Fruit fly (Drosophila melanogaster): ENCODE results near the gene Teh4.

Teh4 gene

DNA sequence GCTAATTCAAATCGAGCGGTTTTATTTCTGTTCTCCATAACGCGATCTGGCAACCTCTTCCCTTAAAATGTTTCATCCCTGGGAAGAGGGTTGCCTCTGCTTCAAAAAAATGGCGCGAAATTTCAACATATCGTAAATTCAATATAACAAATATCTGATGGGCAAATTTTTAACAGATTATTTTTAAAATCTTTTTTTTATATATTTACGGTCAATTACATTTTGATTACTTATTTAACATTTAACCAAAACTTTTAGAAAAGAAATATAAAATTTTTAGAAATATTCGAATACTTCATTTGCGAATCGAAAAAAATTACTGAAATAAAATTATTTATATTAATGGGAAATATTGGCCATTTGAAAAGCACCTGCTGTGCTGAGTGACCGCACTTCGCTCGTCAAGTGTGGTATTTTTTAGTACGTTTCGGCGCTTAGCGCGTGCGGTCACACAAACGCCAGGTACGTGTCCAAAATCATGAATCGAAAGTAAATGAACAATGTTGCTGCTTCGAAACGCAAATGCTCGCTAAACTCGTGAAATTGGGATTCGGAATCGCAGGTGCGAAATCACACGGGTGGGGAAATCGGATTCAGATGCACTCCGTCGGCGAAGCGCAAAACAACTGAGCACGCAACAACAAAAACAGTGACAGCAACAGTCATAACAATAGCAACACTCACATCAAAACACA, 8.0 kb downstream of the Teh4 start, which contains the start of gene Ero1L (continued):
- no peak for TF ChIP-seq sc (optimal IDR thresholded peaks at IDR 0.05)
- no peak for TF ChIP-seq sc (GFP tag; optimal IDR thresholded peaks at IDR 0.05)
- no peak for TF ChIP-seq Fer1 (GFP tag; optimal IDR thresholded peaks at IDR 0.05)
- no peak for TF ChIP-seq sna (GFP tag; IDR thresholded peaks at IDR 0.05; ENCODE audit: partially characterized antibody)
- TF ChIP-seq CG4854 (GFP tag; optimal IDR thresholded peaks at IDR 0.05), result no peak
- TF ChIP-seq CG34224 (GFP tag; IDR thresholded peaks at IDR 0.05; ENCODE audit: partially characterized antibody), result no peak
- no peak for TF ChIP-seq gsb-n (tag; optimal IDR thresholded peaks at IDR 0.05)
- no peak for TF ChIP-seq vfl (GFP tag; optimal IDR thresholded peaks at IDR 0.05)
- no peak for TF ChIP-seq lmd (GFP tag; IDR thresholded peaks at IDR 0.05)
- TF ChIP-seq CG3065 (GFP tag; optimal IDR thresholded peaks at IDR 0.05), result no peak
- peak; percentile 55 for TF ChIP-seq CG18262 (tag; optimal IDR thresholded peaks at IDR 0.05)
- no peak for TF ChIP-seq gcm2 (GFP tag; optimal IDR thresholded peaks at IDR 0.05)
- no peak for TF ChIP-seq CG10366 (GFP tag; IDR thresholded peaks at IDR 0.05)
- peak; percentile 33 for TF ChIP-seq CG1603 (tag; optimal IDR thresholded peaks at IDR 0.05)
- TF ChIP-seq zfh1 (GFP tag; IDR thresholded peaks at IDR 0.05), result no peak; the same call in 2 of the 3 replicates
- TF ChIP-seq CG12219 (GFP tag; optimal IDR thresholded peaks at IDR 0.05), result no peak
- no peak for TF ChIP-seq Mad (GFP tag; optimal IDR thresholded peaks at IDR 0.05)
- TF ChIP-seq CG6254 (GFP tag; optimal IDR thresholded peaks at IDR 0.05), result peak; percentile 46
- TF ChIP-seq CG14710 (tag; optimal IDR thresholded peaks at IDR 0.05), result peak; percentile 73
- no peak for TF ChIP-seq CG9437 (GFP tag; optimal IDR thresholded peaks at IDR 0.05)
- TF ChIP-seq BtbVII (GFP tag; optimal IDR thresholded peaks at IDR 0.05), result no peak
- TF ChIP-seq BEAF-32 (GFP tag; optimal IDR thresholded peaks at IDR 0.05), result peak; percentile 40
- no peak for TF ChIP-seq CG2678 (tag; optimal IDR thresholded peaks at IDR 0.05)
- peak; percentile 73 for TF ChIP-seq esg (GFP tag; conservative IDR thresholded peaks at IDR 0.05)
- no peak for TF ChIP-seq grn (GFP tag; optimal IDR thresholded peaks at IDR 0.05)
- TF ChIP-seq CG30431 (GFP tag; optimal IDR thresholded peaks at IDR 0.05), result no peak
- TF ChIP-seq nom (GFP tag; optimal IDR thresholded peaks at IDR 0.05), result no peak
- no peak for TF ChIP-seq CG12769 (tag; optimal IDR thresholded peaks at IDR 0.05)
- no peak for TF ChIP-seq gem (tag; optimal IDR thresholded peaks at IDR 0.05)
- TF ChIP-seq mam (GFP tag; optimal IDR thresholded peaks at IDR 0.05), result no peak
- no peak for TF ChIP-seq Taf1 (GFP tag; IDR thresholded peaks at IDR 0.05)
- peak; percentile 38 for TF ChIP-seq Fer3 (tag; optimal IDR thresholded peaks at IDR 0.05)
- TF ChIP-seq nmo (GFP tag; optimal IDR thresholded peaks at IDR 0.05), result peak; percentile 53
- no peak for TF ChIP-seq dpn (GFP tag; optimal IDR thresholded peaks at IDR 0.05)
- peak; percentile 52 for TF ChIP-seq Meics (GFP tag; optimal IDR thresholded peaks at IDR 0.05)
- peak; percentile 10 for TF ChIP-seq Fer2 (tag; optimal IDR thresholded peaks at IDR 0.05)
- TF ChIP-seq CG9609 (GFP tag; optimal IDR thresholded peaks at IDR 0.05), result no peak
- TF ChIP-seq E2f2 (GFP tag; IDR thresholded peaks at IDR 0.05), result peak; percentile 98
- 0 out of 3 replicates have a peak, but pooled peaks have one; percentile 47 for TF ChIP-seq knrl (GFP tag; IDR thresholded peaks at IDR 0.05; ENCODE audit: partially characterized antibody)
- no peak for TF ChIP-seq CG5953 (GFP tag; IDR thresholded peaks at IDR 0.05)
- TF ChIP-seq Drgx (GFP tag; IDR thresholded peaks at IDR 0.05), result peak; percentile 22; the same call in 1 of the 2 replicates
- TF ChIP-seq CG12659 (GFP tag; optimal IDR thresholded peaks at IDR 0.05), result peak; percentile 67
- no peak for TF ChIP-seq CG14667 (GFP tag; IDR thresholded peaks at IDR 0.05)
- TF ChIP-seq aop (GFP tag; IDR thresholded peaks at IDR 0.05), result no peak
- no peak for TF ChIP-seq CG12155 (GFP tag; optimal IDR thresholded peaks at IDR 0.05)
- TF ChIP-seq gro (GFP tag; optimal IDR thresholded peaks at IDR 0.05), result no peak
- peak; percentile 65 for TF ChIP-seq CG4360 (GFP tag; IDR thresholded peaks at IDR 0.05)
- peak; percentile 25; the same call in 1 of the 2 replicates for TF ChIP-seq CG9932 (GFP tag; IDR thresholded peaks at IDR 0.05)
- no peak for TF ChIP-seq CG8359 (GFP tag; optimal IDR thresholded peaks at IDR 0.05; ENCODE audit: borderline replicate concordance)
- no peak for TF ChIP-seq CG1832 (GFP tag; optimal IDR thresholded peaks at IDR 0.05)

Data from whole organism, embryonic.